Worm (Caenorhabditis elegans): ENCODE measurements around the gene stip-1.

The stip-1 gene

ce11 chrII:10395303-10395757 is 45.5 kb upstream of the stip-1 start, which contains the start of gene T09F3.4 (continued):
- TF ChIP-seq snpc-4 (tag; optimal IDR thresholded peaks at IDR 0.05) (peak; percentile 37), unc-62 (GFP tag; optimal IDR thresholded peaks at IDR 0.05) (no peak), fkh-8 (tag; optimal IDR thresholded peaks at IDR 0.05) (peak; percentile 59), dsc-1 (tag; optimal IDR thresholded peaks at IDR 0.05) (peak; percentile 83), lin-35 (GFP tag; optimal IDR thresholded peaks at IDR 0.05) (peak; percentile 58 to 66), snu-23 (GFP tag; optimal IDR thresholded peaks at IDR 0.05) (peak; percentile 79), dpl-1 (GFP tag; optimal IDR thresholded peaks at IDR 0.05) (peak; percentile 44 to 68 (median 60)), nhr-90 (tag; optimal IDR thresholded peaks at IDR 0.05; ENCODE audit: poor library complexity) (peak; percentile 82), egl-13 (tag; optimal IDR thresholded peaks at IDR 0.05) (peak; percentile 68), lir-3 (tag; optimal IDR thresholded peaks at IDR 0.05; ENCODE audit: poor library complexity) (peak; percentile 92), ceh-82 (tag; optimal IDR thresholded peaks at IDR 0.05) (peak in 1 of 3 experiments; percentile 38), jun-1 (tag; optimal IDR thresholded peaks at IDR 0.05) (no peak), fkh-4 (tag; optimal IDR thresholded peaks at IDR 0.05; ENCODE audit: borderline replicate concordance) (peak; percentile 91), isw-1 (GFP tag; IDR thresholded peaks at IDR 0.05) (peak; percentile 48), mep-1 (tag; optimal IDR thresholded peaks at IDR 0.05) (peak; percentile 72), irx-1 (tag; optimal IDR thresholded peaks at IDR 0.05) (peak; percentile 82), hlh-17 (GFP tag; optimal IDR thresholded peaks at IDR 0.05; ENCODE audit: borderline replicate concordance) (no peak), ceh-90 (tag; optimal IDR thresholded peaks at IDR 0.05) (peak; percentile 86), lin-15B (tag; optimal IDR thresholded peaks at IDR 0.05) (peak; percentile 28), fkh-10 (GFP tag; optimal IDR thresholded peaks at IDR 0.05) (peak; percentile 21), hlh-4 (tag; optimal IDR thresholded peaks at IDR 0.05) (peak; percentile 42)

DNA sequence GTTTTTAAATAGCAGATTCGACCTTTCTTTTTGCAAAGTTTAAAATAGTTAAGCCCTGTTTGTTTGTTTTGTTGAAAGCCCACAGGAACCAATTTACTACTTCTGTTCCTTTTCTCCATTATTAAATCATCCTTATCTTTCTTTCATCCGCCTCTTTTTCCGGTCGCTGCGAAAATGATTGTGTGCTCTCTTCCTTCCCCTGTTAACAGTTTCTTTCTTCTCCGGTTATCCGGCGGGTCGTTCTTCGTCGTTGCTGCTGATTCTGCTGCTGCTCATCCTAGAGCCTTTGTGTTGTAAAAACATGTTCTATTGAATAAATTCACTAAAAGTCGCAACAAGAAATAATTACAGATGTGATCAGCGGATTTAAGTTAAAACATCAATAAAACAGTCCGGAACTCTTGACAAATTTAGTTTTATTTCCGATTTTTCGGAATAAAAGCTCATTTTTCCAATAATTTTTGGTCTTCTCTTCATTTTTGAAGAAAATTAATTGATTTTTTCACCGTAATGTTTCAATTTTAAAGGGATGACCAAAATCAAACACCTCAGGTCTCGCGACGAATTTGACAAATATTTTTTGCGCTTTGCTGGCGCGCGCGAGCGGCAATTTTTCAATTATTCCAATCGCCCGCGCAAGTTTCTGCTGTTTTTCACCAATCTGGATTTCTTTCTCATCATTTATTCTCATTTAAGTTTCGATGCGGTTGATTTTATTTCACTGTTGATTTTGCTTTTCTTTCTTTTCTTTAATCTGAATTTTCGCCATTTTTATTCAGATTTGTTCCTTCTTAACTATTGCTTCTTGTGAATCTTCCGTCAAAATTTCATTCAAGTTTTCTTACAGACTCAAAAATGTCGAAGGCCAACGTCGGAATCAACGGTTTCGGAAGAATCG is 43.7 kb upstream of the stip-1 start, which contains the start of gene gpd-1:
Gene gpd-1, plus strand, starts transcription at position 848 of the 898 bp plus-strand sequence.
- no peak for TF ChIP-seq unc-86 (tag; optimal IDR thresholded peaks at IDR 0.05)
- TF ChIP-seq efl-1 (optimal IDR thresholded peaks at IDR 0.05) = no peak
- TF ChIP-seq efl-1 (GFP tag; optimal IDR thresholded peaks at IDR 0.05 in 1 of 2) = peak in 1 of 2 experiments; percentile 78
- peak; percentile 20 for TF ChIP-seq elt-2 (tag; optimal IDR thresholded peaks at IDR 0.05)

- TF ChIP-seq grh-1 (GFP tag; IDR thresholded peaks at IDR 0.05) (no peak), xbp-1 (tag; optimal IDR thresholded peaks at IDR 0.05) (no peak), snpc-4 (tag; optimal IDR thresholded peaks at IDR 0.05) (no peak), nhr-84 (tag; optimal IDR thresholded peaks at IDR 0.05) (no peak), hlh-4 (tag; optimal IDR thresholded peaks at IDR 0.05) (no peak)
Measured at ce11 chrII:10390854-10391253, 41.0 kb upstream of the stip-1 start, which contains the start of the genes T09F3.2 and T09F3.7. T09F3.2 (plus strand) TSS chrII:10391154. T09F3.7 (plus strand) TSS chrII:10391168.

DNA sequence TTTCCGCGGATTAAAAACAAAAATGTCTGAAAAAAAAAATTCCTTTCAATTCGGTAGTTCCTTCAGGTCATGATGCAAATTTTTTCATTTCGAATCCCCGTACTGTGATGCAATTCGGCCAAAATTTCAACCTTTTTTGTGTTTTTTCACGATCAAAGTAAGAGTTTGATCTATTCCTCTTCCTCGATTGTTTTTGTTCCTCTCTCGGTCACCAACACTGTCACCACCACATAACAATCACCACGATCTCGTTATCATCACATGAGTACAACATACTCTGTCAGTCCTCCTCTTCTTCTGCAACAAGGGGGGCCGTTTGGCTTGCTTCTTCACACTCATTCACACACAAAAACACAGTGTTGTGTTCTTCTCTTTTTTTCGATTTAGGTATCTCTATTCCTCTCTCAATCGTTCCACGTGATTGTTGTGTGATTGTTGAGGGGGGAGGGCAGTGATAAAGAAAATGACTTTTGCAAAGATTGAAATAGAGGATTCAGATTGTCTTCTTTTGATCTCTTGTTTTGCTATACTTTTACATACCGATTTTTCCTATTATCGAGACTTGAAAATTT is 40.5 kb upstream of the stip-1 start:
- TF ChIP-seq C04F5.9 (tag; optimal IDR thresholded peaks at IDR 0.05) (no peak), nhr-11 (tag; optimal IDR thresholded peaks at IDR 0.05) (no peak), hlh-4 (tag; optimal IDR thresholded peaks at IDR 0.05) (no peak), ceh-63 (GFP tag; optimal IDR thresholded peaks at IDR 0.05) (no peak), vab-15 (tag; optimal IDR thresholded peaks at IDR 0.05) (no peak), alr-1 (tag; optimal IDR thresholded peaks at IDR 0.05; ENCODE audit: borderline replicate concordance) (no peak), nhr-77 (tag; optimal IDR thresholded peaks at IDR 0.05) (no peak), nhr-20 (tag; optimal IDR thresholded peaks at IDR 0.05) (peak; percentile 82), mab-9 (GFP tag; IDR thresholded peaks at IDR 0.05) (no peak), lir-3 (tag; optimal IDR thresholded peaks at IDR 0.05; ENCODE audit: poor library complexity) (peak; percentile 2), tbx-2 (tag; optimal IDR thresholded peaks at IDR 0.05) (peak; percentile 46), sptf-1 (tag; optimal IDR thresholded peaks at IDR 0.05) (no peak), irx-1 (tag; optimal IDR thresholded peaks at IDR 0.05) (no peak), unc-130 (tag; optimal IDR thresholded peaks at IDR 0.05) (peak; percentile 68), ama-1 (optimal IDR thresholded peaks at IDR 0.05) (peak; percentile 63), fkh-10 (GFP tag; optimal IDR thresholded peaks at IDR 0.05) (no peak), nhr-84 (tag; optimal IDR thresholded peaks at IDR 0.05) (no peak), sup-37 (GFP tag; optimal IDR thresholded peaks at IDR 0.05) (peak; percentile 14), grh-1 (GFP tag; IDR thresholded peaks at IDR 0.05) (no peak), skn-1 (tag; optimal IDR thresholded peaks at IDR 0.05) (no peak), unc-98 (GFP tag; IDR thresholded peaks at IDR 0.05) (no peak), unc-30 (tag; optimal IDR thresholded peaks at IDR 0.05) (no peak)
